In genomic region chrII:1605010-1605409, ce11 we compare ENCODE assay signal across 2 worm cellular contexts.
A peak's percentile ranks its signal among the peaks of the same experiment; 100 is the strongest.
TF ChIP-seq lines count a peak whose summit lies in the region.

No protein-coding gene starts in this region.

TF ChIP-seq in whole organism, late embryonic, 69 proteins besides CTCF, POLR2A, EP300 and RAD21:
- no peak for TF ChIP-seq hlh-6 (tag; optimal IDR thresholded peaks at IDR 0.05; lab: Kevin White, UChicago)
- TF ChIP-seq dve-1 (tag; optimal IDR thresholded peaks at IDR 0.05; lab: Kevin White, UChicago): peak; percentile 98

TF ChIP-seq in whole organism, mixed stage, embryonic, 35 proteins besides CTCF, POLR2A, EP300 and RAD21:
- TF ChIP-seq snpc-4 (tag; optimal IDR thresholded peaks at IDR 0.05; lab: Kevin White, UChicago) (no peak), elt-1 (tag; optimal IDR thresholded peaks at IDR 0.05; lab: Kevin White, UChicago; ENCODE audit: borderline replicate concordance, insufficient read depth) (peak; percentile 73)
